Fruit fly (Drosophila melanogaster) whole organism, larva: ENCODE measurements around the gene CG13078.

ENCODE experiments used
- noc ChIP-seq: fragments of 200-800 bp; sonication (Bioruptor generic); optimal IDR thresholded peaks from 3 replicates; lab custom pipeline; 2019; ENCODE audit warnings: missing biosample characterization, mild to moderate bottlenecking, missing genetic modification characterization, moderate library complexity

CG13078 gene

DNA sequence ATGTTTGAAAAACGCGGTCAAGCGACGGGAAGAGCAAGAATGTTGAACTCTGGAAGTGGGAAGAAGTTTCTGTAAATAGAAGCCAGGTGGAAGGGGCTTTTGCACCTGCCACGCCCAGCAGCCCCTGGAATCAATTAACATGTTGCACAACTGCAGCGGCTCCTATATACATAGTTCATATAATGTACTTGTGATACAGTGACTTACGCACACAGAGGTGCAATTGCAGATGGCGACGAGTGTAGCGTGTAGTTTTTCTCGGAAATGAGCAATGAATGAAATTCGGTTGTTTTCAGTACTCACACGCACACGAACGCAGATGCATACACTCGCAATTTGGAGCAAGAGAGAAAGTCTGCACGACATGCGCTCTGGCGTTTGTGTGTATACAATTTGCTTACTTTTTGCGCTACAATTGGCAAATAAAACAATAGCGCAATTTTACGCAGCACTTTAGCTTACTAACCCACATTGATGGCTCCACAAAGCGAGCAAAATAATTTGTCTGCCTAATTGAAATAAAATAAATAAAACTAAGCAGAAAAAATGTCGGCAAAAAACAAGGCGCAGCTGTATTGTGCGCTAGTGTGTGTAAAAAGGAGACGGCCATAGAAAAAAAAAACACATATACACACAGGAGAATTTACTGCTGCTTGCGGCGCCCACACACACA, 12.7 kb downstream of the CG13078 start:
- no peak for TF ChIP-seq noc (tag; lab: Kevin White, UChicago)

DNA sequence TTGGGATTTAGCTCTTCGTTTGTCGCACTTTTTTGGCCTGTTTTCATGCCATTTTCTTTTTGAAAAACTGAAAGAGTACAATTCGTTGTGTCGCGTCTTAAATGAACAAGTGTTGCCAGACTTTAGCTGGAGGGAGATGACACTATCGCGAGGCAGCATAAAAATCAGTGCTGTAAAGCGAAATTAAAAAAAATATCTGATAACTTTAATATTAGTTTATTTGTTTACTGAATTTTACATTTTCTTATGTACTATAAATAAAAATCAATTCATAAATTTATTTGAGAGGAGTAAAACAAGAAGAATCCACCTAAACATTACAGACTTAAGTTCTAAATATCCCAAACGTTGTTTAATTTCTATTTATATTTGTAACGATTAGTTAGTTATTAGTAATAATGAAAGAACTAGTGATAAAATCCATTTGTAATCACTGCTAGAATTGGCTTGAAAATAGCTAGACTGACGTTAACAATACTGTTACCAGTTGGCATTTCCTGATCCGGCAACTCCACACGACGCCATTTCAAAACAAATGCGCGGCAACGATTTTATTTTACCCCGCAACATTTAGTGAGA, 13.5 kb downstream of the CG13078 start, which contains the start of the genes spi and msb1l:
Gene spi (minus strand): TSS at position 129 of the 579 bp plus-strand sequence.
Gene msb1l (plus strand): TSS at position 515 of the 579 bp plus-strand sequence.
- peak; percentile 42 for TF ChIP-seq noc (tag; lab: Kevin White, UChicago)

DNA sequence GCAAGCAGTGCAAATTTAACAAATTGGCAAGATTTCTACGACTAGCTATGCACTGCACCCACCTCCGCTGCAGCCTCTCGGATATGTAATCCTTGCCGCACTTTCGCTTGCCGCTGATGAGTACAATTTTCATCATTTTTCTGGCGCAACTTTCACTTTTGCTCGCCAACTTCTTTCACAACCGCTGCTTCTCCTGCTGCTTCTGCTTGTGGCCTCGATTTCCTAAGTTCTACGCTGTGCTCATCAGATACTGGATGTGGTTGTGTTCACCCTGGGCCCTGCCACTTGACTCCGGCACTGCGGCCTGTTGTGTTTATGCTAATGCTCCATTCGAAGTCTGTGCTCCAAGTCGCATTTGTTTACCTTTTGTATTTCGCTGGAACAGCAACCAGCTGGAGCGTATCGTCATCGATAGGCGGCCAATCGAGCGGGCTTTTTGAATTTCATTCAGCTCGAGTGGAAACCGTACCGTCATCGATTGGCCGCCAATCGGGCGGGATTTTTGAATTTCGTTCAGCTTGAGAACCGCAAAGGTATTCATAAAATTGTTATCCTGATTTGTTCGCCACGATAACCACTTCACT, 16.4 kb downstream of the CG13078 start, which contains the start of gene Pmvk:
Gene Pmvk (minus strand): TSS at position 357 of the 584 bp plus-strand sequence.
- no peak for TF ChIP-seq noc (tag; lab: Kevin White, UChicago)

DNA sequence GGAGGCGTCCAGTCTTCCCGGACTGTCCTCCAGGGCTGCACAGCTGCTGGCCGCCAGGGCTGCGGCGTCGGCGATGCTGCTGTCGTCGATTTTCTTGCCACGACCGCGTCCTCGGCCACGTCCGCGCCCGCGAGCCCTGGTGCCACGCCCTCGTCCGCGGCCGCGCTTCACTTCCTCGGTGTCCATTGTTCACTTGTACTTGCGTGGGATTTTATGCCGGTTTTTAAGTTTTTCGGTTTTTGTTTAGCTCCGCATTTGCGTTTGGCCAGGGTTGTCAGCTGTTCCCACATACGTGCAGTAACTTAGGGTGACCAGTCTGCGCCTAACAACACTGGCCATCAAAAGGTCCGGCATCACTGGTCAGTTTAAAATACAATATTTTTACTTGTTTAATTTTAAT, 18.5 kb downstream of the CG13078 start, which contains the start of gene Hakai:
Gene Hakai (minus strand): TSS at position 290 of the 400 bp plus-strand sequence.
- TF ChIP-seq noc (tag; lab: Kevin White, UChicago): peak; percentile 23

DNA sequence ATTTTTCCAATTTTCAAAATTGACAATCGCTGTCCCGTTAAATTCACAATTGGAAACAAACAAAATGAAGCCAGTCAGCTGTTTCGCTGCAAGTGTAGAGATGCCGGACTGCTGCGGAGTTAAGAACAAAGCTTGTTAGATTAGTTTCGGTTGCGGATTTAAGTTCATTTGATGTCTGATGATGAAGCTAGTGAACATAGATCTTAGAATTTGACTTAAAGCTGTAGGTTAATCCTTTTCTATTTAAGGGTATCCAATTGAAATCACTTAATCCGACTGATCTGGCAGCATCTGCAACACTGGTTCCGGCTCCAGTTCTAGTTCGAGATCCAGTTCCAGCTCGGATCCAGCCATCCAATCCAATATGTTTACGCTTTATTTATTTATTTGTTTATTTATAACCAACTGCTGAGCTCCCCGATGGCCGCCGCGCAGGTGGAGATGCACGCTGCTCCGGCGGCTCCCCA, 20.2 kb downstream of the CG13078 start, which contains the start of the genes PCNA2 and CG10366:
Gene PCNA2 (minus strand): TSS at position 65 of the 467 bp plus-strand sequence.
Gene CG10366 (plus strand): TSS at position 310 of the 467 bp plus-strand sequence.
- TF ChIP-seq noc (tag; lab: Kevin White, UChicago): peak; percentile 76

DNA sequence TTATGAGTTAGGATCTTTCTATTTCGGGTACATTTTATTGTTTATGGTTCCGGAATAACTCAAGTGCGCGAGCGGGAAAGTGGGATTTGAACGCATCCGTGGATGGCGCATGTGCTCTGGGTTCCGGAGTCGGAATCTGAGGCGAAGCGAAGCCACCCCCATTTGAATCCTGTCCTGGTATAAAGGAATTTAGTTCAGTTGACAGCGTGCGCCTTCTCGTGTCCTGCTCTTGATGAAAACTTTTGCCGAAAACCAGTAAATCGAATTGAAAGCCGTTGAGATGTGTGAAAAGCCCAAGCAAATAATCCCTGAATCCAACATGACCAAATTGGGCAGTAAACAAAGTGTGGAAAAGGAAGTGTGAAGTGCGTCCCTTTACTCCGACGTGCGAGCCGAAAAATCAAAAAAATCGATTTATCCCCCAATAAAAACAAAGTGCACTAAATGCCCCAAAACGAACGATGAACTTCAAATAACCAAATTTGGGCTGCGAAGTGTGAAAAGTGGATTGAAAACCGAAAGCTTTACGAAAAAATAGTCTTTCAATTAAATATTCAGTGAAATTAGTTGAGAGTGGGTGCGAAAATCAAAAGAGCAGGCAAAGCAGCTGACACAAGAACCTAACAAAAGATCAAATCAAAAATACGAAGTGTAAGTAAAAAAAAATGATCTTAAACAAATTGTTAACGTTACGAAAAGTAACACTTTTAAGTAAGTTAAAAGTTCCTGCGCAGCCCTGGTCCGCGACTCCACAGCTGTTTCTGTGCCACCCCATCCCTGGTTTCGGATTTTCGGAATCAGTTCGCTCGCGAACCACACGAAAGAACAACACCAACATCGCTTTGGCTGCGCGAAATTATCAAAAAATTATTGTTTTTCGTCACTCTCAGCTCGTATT, 23.0 kb downstream of the CG13078 start, which contains the start of gene Lar:
Gene Lar (plus strand): TSS at position 188 of the 898 bp plus-strand sequence.
- TF ChIP-seq noc (tag; lab: Kevin White, UChicago): peak; percentile 24

DNA sequence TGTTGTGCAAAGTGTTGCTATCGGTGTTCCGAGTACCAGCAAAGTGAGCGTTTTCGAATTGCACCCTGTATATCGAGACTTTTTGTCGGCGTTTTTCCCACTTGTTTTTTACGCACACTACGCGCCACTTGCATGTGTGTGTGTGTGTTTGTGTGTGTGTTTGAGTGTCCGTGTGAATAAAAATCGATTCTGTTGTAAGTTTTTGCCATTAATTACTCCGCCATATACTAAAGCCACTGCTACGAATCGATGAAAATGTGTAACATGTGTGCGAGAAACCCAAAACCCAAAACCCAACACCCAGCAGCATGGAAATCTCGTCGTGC, 23.6 kb downstream of the CG13078 start:
- TF ChIP-seq noc (tag; lab: Kevin White, UChicago): no peak

DNA sequence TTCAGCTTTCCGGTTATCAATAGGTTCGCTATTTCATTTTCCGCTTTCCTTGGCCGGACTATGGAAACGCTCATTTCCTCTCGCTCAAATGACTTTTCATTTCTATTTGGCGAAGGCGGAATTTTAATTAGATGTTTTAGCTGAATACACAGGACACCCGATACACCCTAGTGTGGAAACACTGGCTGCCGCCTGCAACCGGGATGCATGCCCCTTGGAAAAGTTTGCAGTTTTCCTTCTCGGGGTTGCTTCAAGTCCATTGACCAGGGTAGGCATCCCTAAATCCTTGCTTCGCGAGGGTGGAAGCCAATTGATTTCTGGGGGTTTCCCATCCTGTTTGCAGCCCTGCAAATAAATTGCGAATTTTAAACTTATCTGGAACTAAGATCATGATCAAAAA, 25.2 kb downstream of the CG13078 start:
- no peak for TF ChIP-seq noc (tag; lab: Kevin White, UChicago)

DNA sequence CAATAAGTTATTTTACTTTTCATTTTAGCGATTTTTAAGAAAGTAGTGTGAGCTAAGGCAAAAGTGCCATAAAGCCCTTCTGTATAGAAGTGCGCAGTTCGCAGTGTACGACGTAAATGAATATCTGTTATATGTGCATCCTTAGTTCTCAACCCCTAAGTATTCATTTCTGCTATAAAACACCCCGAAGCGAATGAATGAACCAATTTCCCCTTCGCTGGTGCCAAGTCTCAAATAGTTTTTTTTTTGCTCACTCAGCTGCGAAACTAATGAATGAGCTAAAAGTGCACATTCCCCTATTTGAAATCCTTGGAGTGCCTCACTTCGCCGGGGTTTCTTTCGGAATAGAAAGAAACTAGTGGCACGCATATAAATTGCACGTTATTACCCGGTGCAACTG, 26.9 kb downstream of the CG13078 start:
- TF ChIP-seq noc (tag; lab: Kevin White, UChicago): no peak

DNA sequence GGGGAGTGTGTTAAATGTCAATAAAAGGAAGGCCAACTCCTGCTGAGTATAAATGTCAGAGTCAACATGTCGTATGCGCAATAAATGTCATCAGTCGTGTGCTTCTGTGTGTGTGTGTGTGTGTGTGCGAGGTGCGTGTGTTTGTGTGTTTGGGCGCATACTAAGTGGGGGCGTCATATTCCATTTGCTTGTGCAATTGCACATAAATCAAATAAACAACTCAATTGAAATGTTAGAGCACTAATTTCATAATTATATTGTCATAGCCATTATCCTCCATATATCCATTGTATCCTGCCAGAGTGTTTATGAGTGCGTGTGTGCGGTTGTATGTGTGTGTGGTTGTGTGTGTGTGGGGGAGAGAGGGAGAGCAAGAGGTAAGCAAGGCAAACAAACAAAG, 30.4 kb downstream of the CG13078 start:
- no peak for TF ChIP-seq noc (tag; lab: Kevin White, UChicago)

DNA sequence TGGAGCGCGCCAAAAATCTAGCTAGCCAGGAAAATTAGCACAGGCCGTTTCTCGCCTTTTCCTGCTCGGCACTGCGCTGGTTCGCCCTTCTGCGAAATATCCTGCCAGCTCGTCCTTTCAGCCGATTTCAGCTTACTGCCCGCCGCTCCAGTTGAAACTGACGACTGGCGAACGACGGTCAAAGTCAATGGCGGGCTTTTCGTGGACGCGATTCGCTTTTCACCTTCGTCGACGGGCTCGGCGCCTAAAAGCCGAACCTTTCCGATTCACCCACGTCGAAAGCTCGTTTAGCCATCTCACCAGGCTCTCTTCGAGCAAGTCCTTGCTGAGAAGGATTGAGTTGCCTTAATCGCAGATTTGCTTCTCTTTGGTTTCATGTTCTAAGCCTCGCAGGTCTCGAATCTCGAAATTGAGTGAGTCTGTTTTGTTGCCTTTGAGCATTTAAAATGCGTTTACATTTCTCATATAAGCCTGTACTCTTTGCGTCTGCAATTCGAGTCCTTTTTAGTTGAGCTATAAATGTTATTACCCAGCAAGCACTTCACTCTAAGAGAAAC, 41.7 kb downstream of the CG13078 start:
- no peak for TF ChIP-seq noc (tag; lab: Kevin White, UChicago)

DNA sequence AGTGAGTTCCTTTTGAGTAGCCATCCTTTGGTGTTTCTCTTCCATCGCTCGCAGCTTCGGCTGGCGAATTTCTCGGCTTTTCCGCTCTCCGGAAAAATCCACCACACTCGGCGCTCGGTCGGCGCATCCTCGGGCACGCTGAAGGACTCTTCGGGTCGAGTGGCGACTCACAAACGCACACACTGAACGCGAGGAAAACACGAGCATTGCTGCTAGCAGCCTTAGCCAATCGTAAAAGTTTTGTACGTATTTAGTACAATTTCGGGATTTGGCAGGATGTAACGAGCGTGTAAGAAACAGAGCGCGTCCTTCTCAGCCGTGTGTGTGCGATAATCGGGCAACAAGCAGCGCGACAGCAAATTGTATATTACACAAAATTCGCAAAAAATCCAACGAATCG, 42.6 kb downstream of the CG13078 start, which contains the start of gene CG46244:
Gene CG46244 (plus strand): TSS at position 252 of the 400 bp plus-strand sequence.
- TF ChIP-seq noc (tag; lab: Kevin White, UChicago): no peak
